Fruit fly (Drosophila melanogaster) whole organism, prepupa: ENCODE measurements around the gene Rtel1.

ENCODE experiments used
- CG10631 ChIP-seq: fragments of 200-800 bp; sonication (Bioruptor generic); optimal IDR thresholded peaks from 2 replicates; lab custom pipeline; 2016; ENCODE audit warnings: missing biosample characterization, missing genetic modification characterization
- CG10669 ChIP-seq: fragments of 200-800 bp; sonication (Bioruptor generic); optimal IDR thresholded peaks from 3 replicates; lab custom pipeline; 2018; ENCODE audit warnings: missing biosample characterization, mild to moderate bottlenecking, missing genetic modification characterization, moderate library complexity
- CG11762 ChIP-seq: fragments of 200-800 bp; sonication (Bioruptor generic); optimal IDR thresholded peaks from 3 replicates; lab custom pipeline; 2016; ENCODE audit warnings: missing biosample characterization, missing genetic modification characterization; ENCODE audit not compliant: insufficient read depth
- CG11902 ChIP-seq: fragments of 200-800 bp; sonication (Bioruptor generic); optimal IDR thresholded peaks from 3 replicates; lab custom pipeline; 2016; ENCODE audit warnings: missing biosample characterization, missing genetic modification characterization
- CG1621 ChIP-seq: fragments of 200-800 bp; sonication (Bioruptor generic); optimal IDR thresholded peaks from 3 replicates; lab custom pipeline; 2018; ENCODE audit warnings: missing biosample characterization, mild to moderate bottlenecking, missing genetic modification characterization
- CG16779 ChIP-seq: fragments of 200-800 bp; sonication (Bioruptor generic); optimal IDR thresholded peaks from 3 replicates; lab custom pipeline; 2017; ENCODE audit warnings: missing biosample characterization, mild to moderate bottlenecking, missing genetic modification characterization
- CG3032 ChIP-seq: fragments of 200-800 bp; optimal IDR thresholded peaks from 2 replicates; lab custom pipeline; 2019; ENCODE audit warnings: missing biosample characterization, mild to moderate bottlenecking, missing genetic modification characterization, moderate library complexity
- CG31627 ChIP-seq: fragments of 200-800 bp; sonication (Bioruptor generic); optimal IDR thresholded peaks from 3 replicates; lab custom pipeline; 2016; ENCODE audit warnings: missing biosample characterization, missing genetic modification characterization
- CG32006 ChIP-seq: fragments of 200-800 bp; sonication (Bioruptor generic); optimal IDR thresholded peaks from 3 replicates; lab custom pipeline; 2017; ENCODE audit warnings: missing biosample characterization, mild to moderate bottlenecking, missing genetic modification characterization
- CG34406 ChIP-seq: fragments of 200-800 bp; sonication (Bioruptor generic); optimal IDR thresholded peaks from 3 replicates; lab custom pipeline; 2016; ENCODE audit warnings: missing biosample characterization, missing genetic modification characterization
- CG3919 ChIP-seq: fragments of 200-800 bp; sonication (Bioruptor generic); optimal IDR thresholded peaks from 3 replicates; lab custom pipeline; 2016; ENCODE audit warnings: missing biosample characterization, missing genetic modification characterization
- CG6163 ChIP-seq: fragments of 200-800 bp; sonication (Bioruptor generic); IDR thresholded peaks from 3 replicates; pipeline ENCODE4 v1.3.6; 2022; ENCODE audit warnings: missing biosample characterization, missing genetic modification characterization
- CG6276 ChIP-seq: fragments of 200-800 bp; sonication (Bioruptor generic); optimal IDR thresholded peaks from 2 replicates; lab custom pipeline; 2017; ENCODE audit warnings: missing biosample characterization, mild to moderate bottlenecking, missing genetic modification characterization
- CG6792 ChIP-seq: fragments of 200-800 bp; sonication (Bioruptor generic); optimal IDR thresholded peaks from 3 replicates; lab custom pipeline; 2016; ENCODE audit warnings: missing biosample characterization, missing genetic modification characterization
- CG6808 ChIP-seq: fragments of 200-800 bp; sonication (Bioruptor generic); optimal IDR thresholded peaks from 3 replicates; lab custom pipeline; 2017; ENCODE audit warnings: missing biosample characterization, missing genetic modification characterization, mild to moderate bottlenecking, moderate library complexity, missing genetic modification reagents
- CG7368 ChIP-seq: fragments of 200-800 bp; sonication (Bioruptor generic); optimal IDR thresholded peaks from 3 replicates; lab custom pipeline; 2016; ENCODE audit warnings: missing biosample characterization, missing genetic modification characterization
- CG8119 ChIP-seq: fragments of 200-800 bp; sonication (Bioruptor generic); IDR thresholded peaks from 3 replicates; pipeline ENCODE4 v1.3.6; 2022; ENCODE audit warnings: missing biosample characterization, missing genetic modification characterization
- Eip75B ChIP-seq: fragments of 200-800 bp; sonication (Bioruptor generic); optimal IDR thresholded peaks from 3 replicates; lab custom pipeline; 2016; ENCODE audit warnings: missing biosample characterization, missing genetic modification characterization
- Eip78C ChIP-seq: fragments of 200-800 bp; sonication (Bioruptor generic); peaks from one replicate; lab custom pipeline; 2016; ENCODE audit warnings: missing biosample characterization, missing genetic modification characterization
- Eip93F ChIP-seq: fragments of 200-800 bp; sonication (Bioruptor generic); optimal IDR thresholded peaks from 2 replicates; lab custom pipeline; 2016; ENCODE audit warnings: missing biosample characterization, mild to moderate bottlenecking, missing genetic modification characterization
- Ets21C ChIP-seq: fragments of 200-800 bp; sonication (Bioruptor generic); optimal IDR thresholded peaks from 3 replicates; lab custom pipeline; 2016; ENCODE audit warnings: missing biosample characterization, missing genetic modification characterization
- Ets96B ChIP-seq: fragments of 200-800 bp; optimal IDR thresholded peaks from 2 replicates; lab custom pipeline; 2019; ENCODE audit warnings: missing biosample characterization, mild to moderate bottlenecking, missing genetic modification characterization, moderate library complexity
- Gug ChIP-seq: fragments of 200-800 bp; sonication (Bioruptor generic); IDR thresholded peaks from 2 replicates; pipeline ENCODE4 v1.3.6; 2022; ENCODE audit warnings: missing biosample characterization, missing genetic modification characterization
- Hr39 ChIP-seq: fragments of 200-800 bp; sonication (Bioruptor generic); optimal IDR thresholded peaks from 2 replicates; lab custom pipeline; 2016; ENCODE audit warnings: missing biosample characterization, missing genetic modification characterization
- Lpt ChIP-seq: fragments of 200-800 bp; sonication (Bioruptor generic); optimal IDR thresholded peaks from 3 replicates; lab custom pipeline; 2016; ENCODE audit warnings: missing biosample characterization, missing genetic modification characterization
- OdsH ChIP-seq: fragments of 200-800 bp; sonication (Bioruptor generic); optimal IDR thresholded peaks from 3 replicates; lab custom pipeline; 2016; ENCODE audit warnings: missing biosample characterization, missing genetic modification characterization
- Smox ChIP-seq: fragments of 200-800 bp; sonication (Bioruptor generic); optimal IDR thresholded peaks from 3 replicates; lab custom pipeline; 2016; ENCODE audit warnings: missing biosample characterization, missing genetic modification characterization
- Sox102F ChIP-seq: fragments of 200-800 bp; sonication (Bioruptor generic); optimal IDR thresholded peaks from 2 replicates; lab custom pipeline; 2016; ENCODE audit warnings: missing biosample characterization, mild to moderate bottlenecking, missing genetic modification characterization
- Sox14 ChIP-seq: fragments of 200-800 bp; sonication (Bioruptor generic); optimal IDR thresholded peaks from 3 replicates; lab custom pipeline; 2016; ENCODE audit warnings: missing biosample characterization, missing genetic modification characterization
- Sox15 ChIP-seq: fragments of 200-800 bp; sonication (Bioruptor generic); optimal IDR thresholded peaks from 3 replicates; lab custom pipeline; 2016; ENCODE audit warnings: missing biosample characterization, missing genetic modification characterization
- achi ChIP-seq: fragments of 200-800 bp; sonication (Bioruptor generic); optimal IDR thresholded peaks from 3 replicates; lab custom pipeline; 2016; ENCODE audit warnings: missing biosample characterization, missing genetic modification characterization
- dac ChIP-seq: fragments of 200-800 bp; sonication (Bioruptor generic); optimal IDR thresholded peaks from 2 replicates; lab custom pipeline; 2017; ENCODE audit warnings: missing biosample characterization, mild to moderate bottlenecking, missing genetic modification characterization
- dsx ChIP-seq: fragments of 200-800 bp; optimal IDR thresholded peaks from 3 replicates; lab custom pipeline; 2019; ENCODE audit warnings: missing biosample characterization, mild to moderate bottlenecking, missing genetic modification characterization, moderate library complexity; ENCODE audit not compliant: poor library complexity, severe bottlenecking
- esn ChIP-seq: fragments of 200-800 bp; sonication (Bioruptor generic); optimal IDR thresholded peaks from 2 replicates; lab custom pipeline; 2016; ENCODE audit warnings: missing biosample characterization, mild to moderate bottlenecking, missing genetic modification characterization, moderate library complexity
- fd59A ChIP-seq: fragments of 200-800 bp; sonication (Bioruptor generic); optimal IDR thresholded peaks from 2 replicates; lab custom pipeline; 2017; ENCODE audit warnings: missing biosample characterization, mild to moderate bottlenecking, missing genetic modification characterization, missing genetic modification reagents
- fd85E ChIP-seq: fragments of 200-800 bp; sonication (Bioruptor generic); optimal IDR thresholded peaks from 3 replicates; lab custom pipeline; 2016; ENCODE audit warnings: missing biosample characterization, missing genetic modification characterization
- lz ChIP-seq: fragments of 200-800 bp; sonication (Bioruptor generic); optimal IDR thresholded peaks from 3 replicates; lab custom pipeline; 2016; ENCODE audit warnings: missing biosample characterization, missing genetic modification characterization
- pdm3 ChIP-seq: fragments of 200-800 bp; sonication (Bioruptor generic); optimal IDR thresholded peaks from 3 replicates; lab custom pipeline; 2016; ENCODE audit warnings: missing biosample characterization, missing genetic modification characterization
- salr ChIP-seq, 2 experiments: fragments of 200-800 bp; sonication (Bioruptor generic); optimal IDR thresholded peaks; 3 replicates each; lab custom pipeline; 2016 to 2018; ENCODE audit warnings: missing biosample characterization in 2 of 2, missing genetic modification characterization in 2 of 2, mild to moderate bottlenecking in 1 of 2
- spab ChIP-seq: fragments of 200-800 bp; sonication (Bioruptor generic); optimal IDR thresholded peaks from 2 replicates; lab custom pipeline; 2017; ENCODE audit warnings: missing biosample characterization, mild to moderate bottlenecking, missing genetic modification characterization, missing genetic modification reagents
- ss ChIP-seq, 2 experiments: fragments of 200-800 bp; sonication (Bioruptor generic); optimal IDR thresholded peaks; 2 replicates in 1 of 2; 3 replicates in 1 of 2; lab custom pipeline; 2017 to 2018; ENCODE audit warnings: mild to moderate bottlenecking in 2 of 2, missing biosample characterization in 2 of 2, missing genetic modification characterization in 2 of 2, moderate library complexity in 1 of 2
- topi ChIP-seq: fragments of 200-800 bp; sonication (Bioruptor generic); optimal IDR thresholded peaks from 3 replicates; lab custom pipeline; 2016; ENCODE audit warnings: missing biosample characterization, missing genetic modification characterization
- vri ChIP-seq: fragments of 200-800 bp; sonication (Bioruptor generic); optimal IDR thresholded peaks from 3 replicates; lab custom pipeline; 2016; ENCODE audit warnings: missing biosample characterization, mild to moderate bottlenecking, missing genetic modification characterization

The Rtel1 gene

DNA sequence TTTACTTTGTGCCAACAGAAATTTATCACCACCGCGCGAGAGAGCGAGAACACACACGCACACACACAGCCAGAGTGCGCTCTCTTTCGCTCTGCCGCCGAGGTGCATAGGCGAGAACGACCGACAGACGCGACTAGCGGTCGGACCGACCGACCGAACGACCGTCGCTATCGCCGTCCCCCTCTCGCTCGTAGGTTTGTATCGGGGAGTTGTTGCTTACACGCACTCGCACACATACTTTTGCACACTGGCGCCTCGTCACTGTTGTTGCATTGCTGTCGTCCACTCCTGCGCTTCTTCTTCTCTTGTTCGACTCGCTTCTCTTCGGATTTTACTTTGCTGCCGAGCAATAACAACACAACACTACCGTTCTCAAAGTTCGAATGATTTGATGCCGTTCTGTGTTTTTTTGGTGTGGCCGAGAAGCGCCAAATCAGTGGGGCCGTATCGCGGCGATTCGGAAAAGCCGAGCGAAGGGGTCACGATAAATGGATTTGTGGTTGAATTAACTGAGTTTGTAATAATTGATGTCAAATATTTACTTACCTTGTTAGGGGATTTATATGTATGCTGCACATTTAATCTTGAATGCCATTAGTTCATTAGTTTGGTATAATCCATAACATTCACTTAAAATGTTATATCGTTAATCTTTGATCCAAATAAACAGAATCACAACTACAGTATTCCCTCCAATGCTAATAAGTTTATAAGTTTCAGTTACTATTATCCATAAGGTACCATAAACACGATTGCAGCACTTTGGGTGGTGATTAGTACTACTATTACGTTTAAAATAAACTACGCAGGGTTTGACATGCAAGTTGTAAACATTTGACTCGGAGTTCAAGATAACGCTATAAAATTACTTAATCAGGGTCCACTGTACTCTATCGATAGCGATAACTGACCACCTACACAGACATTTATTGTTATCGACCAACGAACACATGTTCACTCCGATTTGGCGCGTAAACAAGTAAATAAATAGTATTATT, at the start of gene Rtel1, which contains the start of gene IntS6 (continued):
- TF ChIP-seq CG3032 (tag; lab: Kevin White, UChicago): peak; percentile 88
- TF ChIP-seq Eip93F: peak; percentile 61
- peak; percentile 94 for TF ChIP-seq esn
- peak; percentile 90 for TF ChIP-seq Sox15 (GFP tag; lab: Kevin White, UChicago)
- peak; percentile 94 for TF ChIP-seq pdm3 (GFP tag; lab: Kevin White, UChicago)
- peak; percentile 87 for TF ChIP-seq CG34406
- peak; percentile 82 for TF ChIP-seq CG7368
- TF ChIP-seq Smox (GFP tag; lab: Kevin White, UChicago): peak; percentile 93
- TF ChIP-seq Sox102F (GFP tag; lab: Kevin White, UChicago): peak; percentile 92
- peak; percentile 93 for TF ChIP-seq OdsH (GFP tag; lab: Kevin White, UChicago)
- peak; percentile 93 for TF ChIP-seq Ets21C (GFP tag; lab: Kevin White, UChicago)
- TF ChIP-seq, all 60 proteins: peak for 60

DNA sequence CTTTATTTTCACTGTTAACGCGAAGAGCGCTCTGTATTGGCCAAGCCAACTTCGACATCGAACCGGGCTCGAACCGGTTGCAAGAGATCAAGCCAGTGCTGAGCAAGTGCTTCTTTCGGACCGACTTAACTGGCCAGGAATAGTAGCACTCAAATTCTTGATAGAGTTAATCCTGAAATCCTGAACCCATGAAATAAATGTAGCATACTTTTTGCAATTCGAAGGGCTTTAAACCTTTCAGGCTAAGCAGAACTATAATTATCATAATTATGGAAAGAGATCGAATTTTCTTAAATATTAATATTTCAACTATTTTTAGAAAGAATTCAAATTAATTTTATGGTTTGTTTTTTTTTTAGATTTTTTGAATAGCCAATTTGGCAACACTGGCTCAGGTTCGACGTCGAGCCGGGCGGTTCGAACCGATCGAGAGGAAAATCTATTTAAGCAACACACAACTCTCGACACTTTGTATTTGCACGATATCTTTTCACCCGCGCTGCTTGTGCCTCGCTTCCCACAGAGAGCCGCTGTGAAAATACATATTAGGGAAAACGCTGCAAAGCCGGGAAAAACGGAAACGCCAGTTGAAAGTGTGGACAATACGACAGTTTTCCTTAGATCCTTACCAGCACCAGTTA, 49.3 kb upstream of the Rtel1 start, which contains the start of gene AdamTS-B:
Gene AdamTS-B (plus strand): TSS at position 471 of the 641 bp plus-strand sequence.
- peak; percentile 46 for TF ChIP-seq Sox15 (GFP tag; lab: Kevin White, UChicago)
- peak; percentile 53 for TF ChIP-seq CG34406
- TF ChIP-seq topi (GFP tag; lab: Kevin White, UChicago): peak; percentile 66
- peak; percentile 70 for TF ChIP-seq fd59A (GFP tag; lab: Kevin White, UChicago)
- TF ChIP-seq achi (GFP tag; lab: Kevin White, UChicago): peak; percentile 71
- TF ChIP-seq CG6808 (GFP tag; lab: Kevin White, UChicago): peak; percentile 78
- peak; percentile 63 for TF ChIP-seq OdsH (GFP tag; lab: Kevin White, UChicago)
- peak; percentile 17 to 51 for TF ChIP-seq salr (GFP tag; optimal IDR thresholded peaks at IDR 0.05; lab: Kevin White, UChicago)
- peak; percentile 44 for TF ChIP-seq Sox14 (GFP tag; lab: Kevin White, UChicago)
- TF ChIP-seq spab (GFP tag; lab: Kevin White, UChicago): peak; percentile 68
- TF ChIP-seq CG32006 (GFP tag; lab: Kevin White, UChicago): peak; percentile 79
- TF ChIP-seq Smox (GFP tag; lab: Kevin White, UChicago): peak; percentile 70
- TF ChIP-seq CG8119 (GFP tag; lab: Robert Waterston, UW): peak; percentile 80
- TF ChIP-seq CG1621 (tag; lab: Kevin White, UChicago): peak; percentile 52
- TF ChIP-seq Ets96B (tag; lab: Kevin White, UChicago): peak; percentile 49
- TF ChIP-seq lz (GFP tag; lab: Kevin White, UChicago): peak; percentile 74
- peak; percentile 26 for TF ChIP-seq Ets21C (GFP tag; lab: Kevin White, UChicago)
- no peak for TF ChIP-seq ss (GFP tag; optimal IDR thresholded peaks at IDR 0.05; lab: Kevin White, UChicago)
- peak; percentile 73 for TF ChIP-seq CG10669 (GFP tag; lab: Kevin White, UChicago)
- TF ChIP-seq Gug: peak; percentile 63; the same call in 1 of the 2 replicates
- TF ChIP-seq dsx (GFP tag; lab: Kevin White, UChicago): peak; percentile 57
- peak; percentile 80 for TF ChIP-seq CG6276
- TF ChIP-seq Sox102F (GFP tag; lab: Kevin White, UChicago): peak; percentile 62
- peak; percentile 57 for TF ChIP-seq CG7368
- TF ChIP-seq fd85E (GFP tag; lab: Kevin White, UChicago): no peak
- TF ChIP-seq Eip78C (GFP tag; lab: Kevin White, UChicago): peak; percentile 22
- peak; percentile 45 for TF ChIP-seq CG11762
- TF ChIP-seq Eip75B (GFP tag; lab: Kevin White, UChicago): peak; percentile 76
- TF ChIP-seq CG3032 (tag; lab: Kevin White, UChicago): peak; percentile 69
- TF ChIP-seq CG6163 (GFP tag; lab: Robert Waterston, UW): peak; percentile 78
- TF ChIP-seq CG31627: peak; percentile 55
- TF ChIP-seq CG11902 (GFP tag; lab: Kevin White, UChicago): peak; percentile 29
- TF ChIP-seq pdm3 (GFP tag; lab: Kevin White, UChicago): peak; percentile 62
- TF ChIP-seq dac: peak; percentile 46
- TF ChIP-seq Lpt (GFP tag; lab: Kevin White, UChicago): peak; percentile 57
- peak; percentile 57 for TF ChIP-seq CG10631 (GFP tag; lab: Kevin White, UChicago)
- peak; percentile 73 for TF ChIP-seq CG16779 (tag; lab: Kevin White, UChicago)
- peak; percentile 62 for TF ChIP-seq CG3919 (GFP tag; lab: Kevin White, UChicago)
- TF ChIP-seq Eip93F: peak; percentile 44
- peak; percentile 25 for TF ChIP-seq vri
- peak; percentile 62 for TF ChIP-seq CG6792
- peak; percentile 67 for TF ChIP-seq esn
- peak; percentile 35 for TF ChIP-seq Hr39
